Worm (Caenorhabditis elegans) whole organism, late embryonic: ENCODE measurements around the gene C36B7.2.

ENCODE experiments used
- C08G9.2 ChIP-seq: sonication (generic microtip); optimal IDR thresholded peaks from 2 replicates; lab custom pipeline; 2016; ENCODE audit warnings: mild to moderate bottlenecking, missing genetic modification characterization, moderate library complexity, missing compliant biosample characterization
- F13H6.1 ChIP-seq: sonication (generic microtip); optimal IDR thresholded peaks from 2 replicates; lab custom pipeline; 2016; ENCODE audit warnings: missing genetic modification characterization, missing compliant biosample characterization
- T23F11.4 ChIP-seq: fragments of 200-800 bp; sonication (Bioruptor generic); optimal IDR thresholded peaks from 2 replicates; lab custom pipeline; 2018; ENCODE audit warnings: mild to moderate bottlenecking, missing genetic modification characterization, missing compliant biosample characterization
- ahr-1 ChIP-seq: sonication (generic microtip); optimal IDR thresholded peaks from 2 replicates; lab custom pipeline; 2016; ENCODE audit warnings: missing genetic modification characterization, missing compliant biosample characterization
- ama-1 ChIP-seq: fragments of 150-350 bp; optimal IDR thresholded peaks from 2 replicates; lab custom pipeline; 2014
- ceh-14 ChIP-seq: sonication (generic microtip); optimal IDR thresholded peaks from 2 replicates; lab custom pipeline; 2016; ENCODE audit warnings: missing genotype, missing genetic modification characterization, missing compliant biosample characterization
- ceh-18 ChIP-seq: sonication (generic microtip); optimal IDR thresholded peaks from 2 replicates; lab custom pipeline; 2016; ENCODE audit warnings: missing genetic modification characterization, missing compliant biosample characterization
- ceh-19 ChIP-seq: fragments of 200-800 bp; sonication (Bioruptor generic); optimal IDR thresholded peaks from 2 replicates; lab custom pipeline; 2018; ENCODE audit warnings: mild to moderate bottlenecking, missing genetic modification characterization, missing compliant biosample characterization
- ceh-24 ChIP-seq: sonication (generic microtip); optimal IDR thresholded peaks from 2 replicates; lab custom pipeline; 2016; ENCODE audit warnings: mild to moderate bottlenecking, missing genetic modification characterization, missing compliant biosample characterization
- ceh-30 ChIP-seq: fragments of 150-350 bp; optimal IDR thresholded peaks from 2 replicates; lab custom pipeline; 2014; ENCODE audit warnings: missing biosample characterization, missing genetic modification characterization
- ceh-34 ChIP-seq: sonication (generic microtip); optimal IDR thresholded peaks from 2 replicates; lab custom pipeline; 2016; ENCODE audit warnings: mild to moderate bottlenecking, missing genetic modification characterization, missing compliant biosample characterization
- ceh-6 ChIP-seq: fragments of 200-800 bp; sonication (Bioruptor generic); optimal IDR thresholded peaks from 2 replicates; lab custom pipeline; 2018; ENCODE audit warnings: mild to moderate bottlenecking, missing genetic modification characterization, missing compliant biosample characterization
- ceh-9 ChIP-seq: sonication (generic microtip); optimal IDR thresholded peaks from 2 replicates; lab custom pipeline; 2016; ENCODE audit warnings: mild to moderate bottlenecking, missing genetic modification characterization, inconsistent platforms, missing compliant biosample characterization
- dve-1 ChIP-seq: sonication (generic microtip); optimal IDR thresholded peaks from 2 replicates; lab custom pipeline; 2017; ENCODE audit warnings: antibody characterized with exemption, mild to moderate bottlenecking, missing genetic modification characterization, missing compliant biosample characterization
- eyg-1 ChIP-seq: sonication (generic microtip); optimal IDR thresholded peaks from 2 replicates; lab custom pipeline; 2016; ENCODE audit warnings: missing genotype, missing genetic modification characterization, missing compliant biosample characterization
- fkh-6 ChIP-seq: sonication (generic microtip); optimal IDR thresholded peaks from 2 replicates; lab custom pipeline; 2016; ENCODE audit warnings: missing genetic modification characterization, missing compliant biosample characterization
- hlh-15 ChIP-seq: sonication (generic microtip); optimal IDR thresholded peaks from 2 replicates; lab custom pipeline; 2016; ENCODE audit warnings: missing genetic modification characterization, missing compliant biosample characterization
- hlh-30 ChIP-seq: sonication (generic microtip); optimal IDR thresholded peaks from 2 replicates; lab custom pipeline; 2017; ENCODE audit warnings: antibody characterized with exemption, missing genetic modification characterization, missing compliant biosample characterization; ENCODE audit not compliant: insufficient read depth
- hlh-6 ChIP-seq: sonication (generic microtip); optimal IDR thresholded peaks from 2 replicates; lab custom pipeline; 2016; ENCODE audit warnings: missing genotype, missing genetic modification characterization, missing compliant biosample characterization
- hlh-8 ChIP-seq: sonication (generic microtip); optimal IDR thresholded peaks from 2 replicates; lab custom pipeline; 2016; ENCODE audit warnings: missing genotype, missing genetic modification characterization, missing compliant biosample characterization
- lim-6 ChIP-seq: sonication (generic microtip); optimal IDR thresholded peaks from 2 replicates; lab custom pipeline; 2016; ENCODE audit warnings: missing genetic modification characterization, missing compliant biosample characterization
- mec-3 ChIP-seq: sonication (generic microtip); optimal IDR thresholded peaks from 2 replicates; lab custom pipeline; 2016; ENCODE audit warnings: borderline replicate concordance, missing genetic modification characterization, missing compliant biosample characterization
- nfya-1 ChIP-seq: sonication (generic microtip); optimal IDR thresholded peaks from 2 replicates; lab custom pipeline; 2017; ENCODE audit warnings: missing genetic modification characterization, mild to moderate bottlenecking, missing compliant biosample characterization, antibody characterized with exemption, moderate library complexity
- nhr-11 ChIP-seq: fragments of 150-350 bp; optimal IDR thresholded peaks from 2 replicates; lab custom pipeline; 2014; ENCODE audit warnings: missing biosample characterization, missing genetic modification characterization
- nhr-232 ChIP-seq: sonication (generic microtip); optimal IDR thresholded peaks from 2 replicates; lab custom pipeline; 2016; ENCODE audit warnings: missing genetic modification characterization, missing compliant biosample characterization
- npax-4 ChIP-seq: sonication (generic microtip); optimal IDR thresholded peaks from 2 replicates; lab custom pipeline; 2016; ENCODE audit warnings: missing genetic modification characterization, missing compliant biosample characterization
- odd-2 ChIP-seq: sonication (generic microtip); optimal IDR thresholded peaks from 2 replicates; lab custom pipeline; 2017; ENCODE audit warnings: antibody characterized with exemption, mild to moderate bottlenecking, missing genetic modification characterization, missing compliant biosample characterization
- pha-2 ChIP-seq: sonication (generic microtip); optimal IDR thresholded peaks from 2 replicates; lab custom pipeline; 2017; ENCODE audit warnings: mild to moderate bottlenecking, missing genetic modification characterization, missing compliant biosample characterization
- pha-4 ChIP-seq: fragments of 150-350 bp; optimal IDR thresholded peaks from 2 replicates; lab custom pipeline; 2018; ENCODE audit warnings: missing biosample characterization, missing genetic modification reagents, missing genetic modification characterization
- pros-1 ChIP-seq: fragments of 150-350 bp; optimal IDR thresholded peaks from 2 replicates; lab custom pipeline; 2014; ENCODE audit warnings: missing biosample characterization, missing genetic modification reagents, missing genetic modification characterization
- ref-2 ChIP-seq: sonication (generic microtip); optimal IDR thresholded peaks from 2 replicates; lab custom pipeline; 2016; ENCODE audit warnings: missing genetic modification characterization, missing compliant biosample characterization
- sdc-2 ChIP-seq: sonication (generic microtip); optimal IDR thresholded peaks from 2 replicates; lab custom pipeline; 2016; ENCODE audit warnings: missing genotype, missing genetic modification characterization, missing compliant biosample characterization
- sox-2 ChIP-seq: fragments of 200-800 bp; sonication (Bioruptor generic); IDR thresholded peaks from 2 replicates; pipeline ENCODE4 v1.3.6; 2022; ENCODE audit warnings: missing genetic modification reagents, missing genetic modification characterization, missing compliant biosample characterization
- sox-4 ChIP-seq: sonication (generic microtip); optimal IDR thresholded peaks from 2 replicates; lab custom pipeline; 2017; ENCODE audit warnings: mild to moderate bottlenecking, missing genetic modification characterization, inconsistent platforms, missing compliant biosample characterization
- syd-9 ChIP-seq: sonication (generic microtip); optimal IDR thresholded peaks from 2 replicates; lab custom pipeline; 2016; ENCODE audit warnings: mild to moderate bottlenecking, missing genetic modification characterization, moderate library complexity, missing compliant biosample characterization
- tbx-7 ChIP-seq: sonication (generic microtip); optimal IDR thresholded peaks from 2 replicates; lab custom pipeline; 2016; ENCODE audit warnings: missing genotype, missing genetic modification characterization, missing compliant biosample characterization
- unc-3 ChIP-seq, 2 experiments: fragments of 200-800 bp in 1 of 2; sonication (Bioruptor generic) in 1 of 2; sonication (generic microtip) in 1 of 2; conservative IDR thresholded peaks in 1 of 2; optimal IDR thresholded peaks in 1 of 2; 2 replicates each; pipeline versions ENCODE4 v1.3.6 to Lab custom; 2016 to 2022; ENCODE audit warnings: missing compliant biosample characterization in 2 of 2, missing genetic modification characterization in 2 of 2, missing genetic modification reagents in 1 of 2
- unc-55 ChIP-seq: sonication (generic microtip); optimal IDR thresholded peaks from 2 replicates; lab custom pipeline; 2017; ENCODE audit warnings: missing biosample characterization, missing genetic modification reagents, missing genetic modification characterization
- ztf-16 ChIP-seq: sonication (generic microtip); optimal IDR thresholded peaks from 2 replicates; lab custom pipeline; 2017; ENCODE audit warnings: missing genetic modification characterization, missing compliant biosample characterization

The C36B7.2 gene

ce11 chrX:7085912-7086311, 20.3 kb upstream of the C36B7.2 start, which contains the start of gene C36B7.4:
Gene C36B7.4, minus strand, starts transcription at chrX:7086012.
- TF ChIP-seq ceh-6 (GFP tag; lab: Kevin White, UChicago) (no peak), hlh-30 (tag; lab: Kevin White, UChicago) (no peak), sox-2 (GFP tag; lab: Robert Waterston, UW) (no peak), pha-4 (no peak), lim-6 (no peak), pha-2 (tag; lab: Kevin White, UChicago) (no peak), hlh-8 (tag; lab: Kevin White, UChicago) (no peak), ceh-24 (tag; lab: Kevin White, UChicago) (no peak), nhr-11 (no peak), nfya-1 (tag; lab: Kevin White, UChicago) (no peak), ceh-34 (tag; lab: Kevin White, UChicago) (no peak)
- TF ChIP-seq, all 69 proteins: peak for 0

DNA sequence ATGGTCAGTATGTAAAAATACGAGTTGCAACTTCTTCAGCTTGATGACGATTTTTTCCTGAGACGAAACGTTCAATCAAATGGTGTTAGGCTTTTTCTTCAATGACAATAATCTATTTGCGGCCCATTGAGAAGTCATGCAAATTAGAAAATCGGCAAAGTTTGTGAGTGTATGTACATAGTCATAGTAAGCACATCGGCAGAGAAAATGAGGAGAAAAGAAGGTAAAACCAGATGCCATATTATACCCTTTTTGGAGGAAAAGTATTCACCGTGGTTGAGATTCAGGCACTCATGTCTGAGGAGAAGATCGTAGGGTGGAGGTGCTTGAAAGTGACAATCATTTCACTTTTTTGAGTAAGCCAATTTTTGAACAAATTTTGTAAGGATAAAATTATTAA, 9.9 kb upstream of the C36B7.2 start, which contains the start of gene C36B7.5:
TSS of gene C36B7.5 (minus strand) at position 101 of the 400 bp plus-strand sequence.
- TF ChIP-seq ref-2 (tag; lab: Kevin White, UChicago), result no peak
- no peak for TF ChIP-seq sdc-2 (tag; lab: Kevin White, UChicago)
- no peak for TF ChIP-seq pros-1 (tag; lab: Kevin White, UChicago)
- TF ChIP-seq unc-3 (GFP tag; conservative IDR thresholded peaks at IDR 0.05; lab: Robert Waterston, UW), result no peak
- no peak for TF ChIP-seq unc-3 (tag; optimal IDR thresholded peaks at IDR 0.05; lab: Kevin White, UChicago)
- no peak for TF ChIP-seq ama-1 (lab: Kevin White, UChicago)
- TF ChIP-seq sox-4 (tag; lab: Kevin White, UChicago), result no peak
- TF ChIP-seq ceh-9 (tag; lab: Kevin White, UChicago), result no peak
- no peak for TF ChIP-seq T23F11.4
- no peak for TF ChIP-seq tbx-7
- TF ChIP-seq lim-6, result no peak
- TF ChIP-seq ceh-14 (tag; lab: Kevin White, UChicago), result no peak
- no peak for TF ChIP-seq nhr-11
- no peak for TF ChIP-seq ceh-34 (tag; lab: Kevin White, UChicago)
- TF ChIP-seq hlh-15 (tag; lab: Kevin White, UChicago), result no peak
- TF ChIP-seq nhr-232, result no peak
- no peak for TF ChIP-seq hlh-30 (tag; lab: Kevin White, UChicago)
- TF ChIP-seq fkh-6 (tag; lab: Kevin White, UChicago), result no peak
- TF ChIP-seq pha-4, result no peak
- TF ChIP-seq sox-2 (GFP tag; lab: Robert Waterston, UW), result no peak

- TF ChIP-seq sox-2 (GFP tag; lab: Robert Waterston, UW), result no peak
- no peak for TF ChIP-seq npax-4
- no peak for TF ChIP-seq unc-55 (GFP tag; lab: Kevin White, UChicago)
- TF ChIP-seq C08G9.2 (tag; lab: Kevin White, UChicago), result no peak
- TF ChIP-seq F13H6.1 (tag; lab: Kevin White, UChicago), result no peak
- no peak for TF ChIP-seq ceh-19 (GFP tag; lab: Kevin White, UChicago)
- no peak for TF ChIP-seq odd-2
- TF ChIP-seq hlh-6 (tag; lab: Kevin White, UChicago), result no peak
- no peak for TF ChIP-seq syd-9 (tag; lab: Kevin White, UChicago)
- no peak for TF ChIP-seq eyg-1 (tag; lab: Kevin White, UChicago)
- TF ChIP-seq ceh-34 (tag; lab: Kevin White, UChicago), result no peak
- no peak for TF ChIP-seq pha-2 (tag; lab: Kevin White, UChicago)
- TF ChIP-seq ahr-1 (tag; lab: Kevin White, UChicago), result no peak
- no peak for TF ChIP-seq ztf-16 (tag; lab: Kevin White, UChicago)
- TF ChIP-seq ceh-18 (tag; lab: Kevin White, UChicago), result no peak
- no peak for TF ChIP-seq ceh-30 (tag; lab: Kevin White, UChicago)
- no peak for TF ChIP-seq mec-3 (tag; lab: Kevin White, UChicago)
- TF ChIP-seq dve-1 (tag; lab: Kevin White, UChicago), result no peak
Measured at ce11 chrX:7099049-7099448, 7.2 kb upstream of the C36B7.2 start.
